Worm (Caenorhabditis elegans) whole organism, young adult: ENCODE measurements around the gene F46G10.1.

Experiments
- Y95B8A.8 ChIP-seq: fragments of 200-800 bp; sonication (Bioruptor generic); IDR thresholded peaks from 2 replicates; pipeline ENCODE4 v1.3.6; 2022; ENCODE audit warnings: missing genetic modification reagents, missing genetic modification characterization, missing compliant biosample characterization
- ama-1 ChIP-seq, 3 experiments: fragments of 150-350 bp in 1 of 3; sonication (generic microtip) in 2 of 3; optimal IDR thresholded peaks; 2 replicates each; lab custom pipeline; 2014 to 2018; ENCODE audit warnings: missing biosample characterization in 2 of 3, missing genetic modification characterization in 2 of 3, missing genetic modification reagents in 2 of 3
- ceh-100 ChIP-seq: fragments of 200-800 bp; sonication (Bioruptor generic); IDR thresholded peaks from 2 replicates; pipeline ENCODE4 v1.3.6; 2022; ENCODE audit warnings: missing genetic modification reagents, missing genetic modification characterization, missing compliant biosample characterization
- ceh-79 ChIP-seq: sonication (generic microtip); optimal IDR thresholded peaks from 2 replicates; lab custom pipeline; 2017; ENCODE audit warnings: mild to moderate bottlenecking, missing genetic modification characterization, missing compliant biosample characterization
- ets-4 ChIP-seq: fragments of 200-800 bp; sonication (Bioruptor generic); optimal IDR thresholded peaks from 2 replicates; lab custom pipeline; 2018; ENCODE audit warnings: mild to moderate bottlenecking, missing genetic modification characterization, missing compliant biosample characterization
- lag-1 ChIP-seq: fragments of 200-800 bp; sonication (Bioruptor generic); IDR thresholded peaks from 2 replicates; pipeline ENCODE4 v1.3.6; 2022; ENCODE audit warnings: missing genetic modification reagents, missing genetic modification characterization, missing compliant biosample characterization
- mel-28 ChIP-seq: sonication (generic microtip); optimal IDR thresholded peaks from 2 replicates; lab custom pipeline; 2016; ENCODE audit warnings: borderline replicate concordance, mild to moderate bottlenecking, missing genetic modification characterization, missing compliant biosample characterization
- nhr-90 ChIP-seq: sonication (generic microtip); optimal IDR thresholded peaks from 2 replicates; lab custom pipeline; 2016; ENCODE audit warnings: missing genotype, mild to moderate bottlenecking, missing genetic modification characterization, missing compliant biosample characterization
- rcor-1 ChIP-seq: fragments of 200-800 bp; sonication (Bioruptor generic); IDR thresholded peaks from 2 replicates; pipeline ENCODE4 v1.3.6; 2022; ENCODE audit warnings: missing genetic modification reagents, missing genetic modification characterization, missing compliant biosample characterization
- unc-62 ChIP-seq: fragments of 150-350 bp; optimal IDR thresholded peaks from 2 replicates; lab custom pipeline; 2014; ENCODE audit warnings: missing biosample characterization, missing genetic modification reagents, missing genetic modification characterization
- ztf-22 ChIP-seq: fragments of 200-800 bp; sonication (Bioruptor generic); optimal IDR thresholded peaks from 2 replicates; lab custom pipeline; 2018; ENCODE audit warnings: mild to moderate bottlenecking, missing genetic modification characterization, moderate library complexity, missing compliant biosample characterization
- ztf-26 ChIP-seq: sonication (generic microtip); optimal IDR thresholded peaks from 2 replicates; lab custom pipeline; 2017; ENCODE audit warnings: missing genetic modification characterization, missing compliant biosample characterization
- ztf-3 ChIP-seq: fragments of 200-800 bp; sonication (Bioruptor generic); optimal IDR thresholded peaks from 2 replicates; lab custom pipeline; 2018; ENCODE audit warnings: mild to moderate bottlenecking, missing genetic modification characterization, missing compliant biosample characterization

DNA sequence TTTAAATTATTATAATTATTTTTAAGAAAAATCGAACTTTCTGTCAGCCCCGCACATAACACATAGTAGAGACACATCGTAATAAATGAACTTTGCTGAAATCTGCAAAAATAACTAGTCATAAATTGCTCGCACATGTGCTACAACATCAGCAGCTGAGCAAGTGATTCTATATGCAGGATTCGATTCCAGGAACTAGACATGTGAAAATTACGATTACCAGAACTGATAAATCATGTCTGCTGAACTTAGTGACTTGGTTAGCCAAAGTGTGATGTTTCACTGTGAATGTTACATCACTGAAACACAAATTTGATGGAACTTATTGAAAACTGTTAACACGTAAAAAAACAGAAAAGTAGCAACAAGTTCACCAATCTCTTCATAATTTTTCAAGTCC is 35.7 kb upstream of the F46G10.1 start:
- TF ChIP-seq ztf-3 (GFP tag; lab: Kevin White, UChicago) = no peak
- TF ChIP-seq ets-4 = no peak
- no peak for TF ChIP-seq unc-62 (GFP tag; lab: Kevin White, UChicago)
- TF ChIP-seq mel-28 (tag; lab: Kevin White, UChicago) = no peak
- no peak for TF ChIP-seq ama-1 (optimal IDR thresholded peaks at IDR 0.05; lab: Kevin White, UChicago)
- TF ChIP-seq ama-1 (GFP tag; optimal IDR thresholded peaks at IDR 0.05; lab: Kevin White, UChicago) = no peak
- no peak for TF ChIP-seq ztf-22 (GFP tag; lab: Kevin White, UChicago)
- TF ChIP-seq nhr-90 (tag; lab: Kevin White, UChicago) = no peak
- no peak for TF ChIP-seq ceh-100 (GFP tag; lab: Robert Waterston, UW)
- TF ChIP-seq ztf-26 (tag; lab: Kevin White, UChicago) = no peak
- TF ChIP-seq lag-1 (GFP tag; lab: Robert Waterston, UW) = no peak
- TF ChIP-seq Y95B8A.8 (GFP tag; lab: Robert Waterston, UW) = no peak
- no peak for TF ChIP-seq rcor-1 (GFP tag; lab: Robert Waterston, UW)
- TF ChIP-seq ceh-79 (tag; lab: Kevin White, UChicago) = no peak
